Worm (Caenorhabditis elegans): ENCODE results near the gene C12D8.21.

Gene C12D8.21

ce11 chrV:10246443-10246885 lies 5.5 kb upstream of the C12D8.21 start (continued):
- TF ChIP-seq C16A3.4 (tag; optimal IDR thresholded peaks at IDR 0.05) (peak; percentile 56), snpc-4 (tag; optimal IDR thresholded peaks at IDR 0.05) (no peak), irx-1 (tag; optimal IDR thresholded peaks at IDR 0.05) (peak; percentile 20), mdl-1 (tag; optimal IDR thresholded peaks at IDR 0.05) (peak in 1 of 2 experiments; percentile 89), nhr-76 (tag; optimal IDR thresholded peaks at IDR 0.05) (no peak), pax-3 (tag; optimal IDR thresholded peaks at IDR 0.05) (peak; percentile 75), nhr-11 (tag; optimal IDR thresholded peaks at IDR 0.05) (peak; percentile 31), fkh-8 (tag; optimal IDR thresholded peaks at IDR 0.05) (peak; percentile 89), rnt-1 (tag; optimal IDR thresholded peaks at IDR 0.05) (no peak), unc-30 (tag; optimal IDR thresholded peaks at IDR 0.05) (no peak), blmp-1 (tag; optimal IDR thresholded peaks at IDR 0.05) (no peak), fkh-4 (tag; optimal IDR thresholded peaks at IDR 0.05; ENCODE audit: borderline replicate concordance) (peak; percentile 55), dsc-1 (tag; optimal IDR thresholded peaks at IDR 0.05) (peak; percentile 91), aha-1 (tag; optimal IDR thresholded peaks at IDR 0.05) (no peak), elt-3 (tag; optimal IDR thresholded peaks at IDR 0.05) (no peak), nhr-28 (tag; optimal IDR thresholded peaks at IDR 0.05) (no peak), F16B12.6 (tag; optimal IDR thresholded peaks at IDR 0.05) (no peak), sptf-1 (tag; optimal IDR thresholded peaks at IDR 0.05) (no peak), nhr-84 (tag; optimal IDR thresholded peaks at IDR 0.05) (no peak), nhr-12 (tag; optimal IDR thresholded peaks at IDR 0.05) (no peak), Y116A8C.19 (tag; optimal IDR thresholded peaks at IDR 0.05; ENCODE audit: borderline replicate concordance) (no peak), ceh-88 (GFP tag; IDR thresholded peaks at IDR 0.05) (0 out of 2 replicates have a peak, but pooled peaks have one; percentile 48), ztf-4 (tag; optimal IDR thresholded peaks at IDR 0.05) (peak; percentile 41), ceh-82 (tag; optimal IDR thresholded peaks at IDR 0.05) (peak in 2 of 3 experiments; percentile 20 to 26), unc-130 (tag; optimal IDR thresholded peaks at IDR 0.05) (peak; percentile 59), lsy-2 (tag; optimal IDR thresholded peaks at IDR 0.05) (peak; percentile 53 to 57), xbp-1 (tag; optimal IDR thresholded peaks at IDR 0.05) (peak; percentile 34), tlp-1 (tag; optimal IDR thresholded peaks at IDR 0.05) (no peak), hlh-4 (tag; optimal IDR thresholded peaks at IDR 0.05) (no peak), pqm-1 (tag; optimal IDR thresholded peaks at IDR 0.05) (no peak), C34B4.2 (tag; optimal IDR thresholded peaks at IDR 0.05) (no peak), lin-39 (tag; optimal IDR thresholded peaks at IDR 0.05) (no peak)

ce11 chrV:10245615-10246014 lies 4.6 kb upstream of the C12D8.21 start:
- TF ChIP-seq dsc-1 (tag; optimal IDR thresholded peaks at IDR 0.05) (peak; percentile 6), nhr-28 (tag; optimal IDR thresholded peaks at IDR 0.05) (no peak), unc-130 (tag; optimal IDR thresholded peaks at IDR 0.05) (no peak), efl-3 (GFP tag; optimal IDR thresholded peaks at IDR 0.05) (no peak)

- no peak for TF ChIP-seq unc-30 (tag; optimal IDR thresholded peaks at IDR 0.05)
- TF ChIP-seq pqm-1 (tag; optimal IDR thresholded peaks at IDR 0.05): no peak
- peak; percentile 11 for TF ChIP-seq fkh-8 (tag; optimal IDR thresholded peaks at IDR 0.05)
- TF ChIP-seq unc-130 (tag; optimal IDR thresholded peaks at IDR 0.05): no peak
- TF ChIP-seq zag-1 (tag; optimal IDR thresholded peaks at IDR 0.05): no peak
- peak; percentile 34 for TF ChIP-seq elt-2 (tag; optimal IDR thresholded peaks at IDR 0.05)
- peak; percentile 73 for TF ChIP-seq dsc-1 (tag; optimal IDR thresholded peaks at IDR 0.05)
- TF ChIP-seq snpc-4 (tag; optimal IDR thresholded peaks at IDR 0.05): no peak
- TF ChIP-seq blmp-1 (tag; optimal IDR thresholded peaks at IDR 0.05): no peak
- no peak for TF ChIP-seq alr-1 (tag; optimal IDR thresholded peaks at IDR 0.05; ENCODE audit: borderline replicate concordance)
- TF ChIP-seq nhr-90 (tag; optimal IDR thresholded peaks at IDR 0.05; ENCODE audit: poor library complexity): no peak
- no peak for TF ChIP-seq F16B12.6 (tag; optimal IDR thresholded peaks at IDR 0.05)
- TF ChIP-seq ceh-8 (GFP tag; optimal IDR thresholded peaks at IDR 0.05): no peak
- TF ChIP-seq tbx-2 (tag; optimal IDR thresholded peaks at IDR 0.05): no peak
These were observed 3.2 kb upstream of the C12D8.21 start for ce11 chrV:10244018-10244720.
